Fruit fly (Drosophila melanogaster): Measurements from ENCODE around the gene CG12725.

The CG12725 gene

DNA sequence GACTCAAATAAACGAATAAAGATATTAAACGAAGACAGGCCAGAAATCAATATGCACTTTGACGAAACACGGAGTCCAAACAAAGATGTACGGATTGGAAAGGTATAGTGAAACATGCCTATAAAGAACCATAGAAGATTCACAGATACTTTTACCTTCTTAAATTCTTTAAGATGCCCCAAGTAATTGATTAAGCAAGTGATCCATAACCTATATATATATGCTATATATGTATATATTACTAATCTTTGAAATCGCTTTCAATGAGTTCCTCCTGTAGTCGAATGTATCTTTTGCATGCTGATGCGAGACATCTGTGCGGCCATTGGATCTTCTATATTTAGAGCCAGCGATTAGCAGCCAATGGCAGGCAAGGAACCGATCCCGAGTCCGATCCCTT is 34.5 kb downstream of the CG12725 start, which contains the start of gene dmrt11E (continued):
- no peak for TF ChIP-seq CG1647 (GFP tag; optimal IDR thresholded peaks at IDR 0.05)
- TF ChIP-seq CG2129 (GFP tag; IDR thresholded peaks at IDR 0.05; ENCODE audit: partially characterized antibody), result no peak
- peak; percentile 20 for TF ChIP-seq CG12659 (GFP tag; optimal IDR thresholded peaks at IDR 0.05)
- no peak for TF ChIP-seq CG16863 (GFP tag; optimal IDR thresholded peaks at IDR 0.05)
- TF ChIP-seq tap (tag; optimal IDR thresholded peaks at IDR 0.05), result peak; percentile 45
- peak; percentile 21 for TF ChIP-seq odd (GFP tag; optimal IDR thresholded peaks at IDR 0.05)
- TF ChIP-seq ems (GFP tag; optimal IDR thresholded peaks at IDR 0.05), result no peak
- 0 out of 2 replicates have a peak, but pooled peaks have one; percentile 48 for TF ChIP-seq Awh (GFP tag; IDR thresholded peaks at IDR 0.05)
- TF ChIP-seq CG15073 (GFP tag; optimal IDR thresholded peaks at IDR 0.05), result no peak
- no peak for TF ChIP-seq bbx (GFP tag; IDR thresholded peaks at IDR 0.05; ENCODE audit: partially characterized antibody)
- TF ChIP-seq pho (GFP tag; optimal IDR thresholded peaks at IDR 0.05), result no peak
- TF ChIP-seq CG3726 (GFP tag; IDR thresholded peaks at IDR 0.05), result no peak
- TF ChIP-seq gsb-n (tag; optimal IDR thresholded peaks at IDR 0.05), result peak; percentile 70
- peak; percentile 74 for TF ChIP-seq unpg (GFP tag; optimal IDR thresholded peaks at IDR 0.05)
- TF ChIP-seq CG10959 (GFP tag; IDR thresholded peaks at IDR 0.05), result peak; percentile 72
- TF ChIP-seq Oaz (GFP tag; IDR thresholded peaks at IDR 0.05), result no peak
- peak; percentile 49; the same call in 1 of the 2 replicates for TF ChIP-seq chm (GFP tag; IDR thresholded peaks at IDR 0.05)
- TF ChIP-seq NC2β (GFP tag; optimal IDR thresholded peaks at IDR 0.05), result no peak
- no peak for TF ChIP-seq CrebB (tag; optimal IDR thresholded peaks at IDR 0.05)
- TF ChIP-seq CG6654 (GFP tag; optimal IDR thresholded peaks at IDR 0.05), result no peak
- TF ChIP-seq CG15601 (tag; optimal IDR thresholded peaks at IDR 0.05), result peak; percentile 59
- no peak for TF ChIP-seq disco-r (GFP tag; optimal IDR thresholded peaks at IDR 0.05)
- peak; percentile 97 for TF ChIP-seq grau (tag; optimal IDR thresholded peaks at IDR 0.05)
- peak; percentile 41 for TF ChIP-seq Nf-YA (GFP tag; IDR thresholded peaks at IDR 0.05)
- 0 out of 2 replicates have a peak, but pooled peaks have one; percentile 51 for TF ChIP-seq sim (GFP tag; IDR thresholded peaks at IDR 0.05)
- no peak for TF ChIP-seq fu2 (GFP tag; optimal IDR thresholded peaks at IDR 0.05)
- TF ChIP-seq chinmo (GFP tag; IDR thresholded peaks at IDR 0.05; ENCODE audit: partially characterized antibody), result no peak
- TF ChIP-seq Fer2 (tag; optimal IDR thresholded peaks at IDR 0.05), result no peak
- 0 out of 2 replicates have a peak, but pooled peaks have one; percentile 20 for TF ChIP-seq CG9215 (GFP tag; IDR thresholded peaks at IDR 0.05)
- TF ChIP-seq esg (GFP tag; conservative IDR thresholded peaks at IDR 0.05), result peak; percentile 45
- TF ChIP-seq CG18011 (GFP tag; optimal IDR thresholded peaks at IDR 0.05), result no peak
- no peak for TF ChIP-seq Dll (GFP tag; IDR thresholded peaks at IDR 0.05; ENCODE audit: partially characterized antibody)
- no peak for TF ChIP-seq fru (optimal IDR thresholded peaks at IDR 0.05)
- peak; percentile 70 for TF ChIP-seq Ssrp (tag; optimal IDR thresholded peaks at IDR 0.05)
- TF ChIP-seq CG6689 (GFP tag; IDR thresholded peaks at IDR 0.05), result peak; percentile 64
- peak; percentile 39; the same call in 1 of the 2 replicates for TF ChIP-seq Rx (GFP tag; IDR thresholded peaks at IDR 0.05)
- TF ChIP-seq HmgD (GFP tag; optimal IDR thresholded peaks at IDR 0.05), result no peak
- no peak for TF ChIP-seq aop (GFP tag; IDR thresholded peaks at IDR 0.05)
- TF ChIP-seq nom (GFP tag; optimal IDR thresholded peaks at IDR 0.05), result no peak
- no peak for TF ChIP-seq CG14860 (GFP tag; IDR thresholded peaks at IDR 0.05; ENCODE audit: partially characterized antibody)
- TF ChIP-seq D19B (GFP tag; optimal IDR thresholded peaks at IDR 0.05), result no peak
- TF ChIP-seq CG14710 (tag; optimal IDR thresholded peaks at IDR 0.05), result peak; percentile 75
- no peak for TF ChIP-seq nerfin-2 (GFP tag; IDR thresholded peaks at IDR 0.05; ENCODE audit: partially characterized antibody)
- no peak for TF ChIP-seq abd-A (tag; optimal IDR thresholded peaks at IDR 0.05)
- 0 out of 3 replicates have a peak, but pooled peaks have one; percentile 16 for TF ChIP-seq z (GFP tag; IDR thresholded peaks at IDR 0.05)
- peak; percentile 8 for TF ChIP-seq NfI (GFP tag; optimal IDR thresholded peaks at IDR 0.05)
- peak; percentile 64 for TF ChIP-seq dysf (GFP tag; IDR thresholded peaks at IDR 0.05)
- TF ChIP-seq HLH3B (GFP tag; IDR thresholded peaks at IDR 0.05), result peak; percentile 48; the same call in 1 of the 2 replicates
- no peak for TF ChIP-seq Sry-β (GFP tag; optimal IDR thresholded peaks at IDR 0.05)
- TF ChIP-seq Sin3A (optimal IDR thresholded peaks at IDR 0.05), result no peak
- TF ChIP-seq sc (optimal IDR thresholded peaks at IDR 0.05), result no peak
- peak; percentile 48 for TF ChIP-seq sc (GFP tag; optimal IDR thresholded peaks at IDR 0.05)
